Fruit fly (Drosophila melanogaster) whole organism, embryonic: ENCODE data around the gene Hez.

Experiments used
- Sin3A ChIP-seq: fragments of >200 bp; optimal IDR thresholded peaks from 2 replicates; lab custom pipeline; 2018
- usp ChIP-seq: fragments of >200 bp; optimal IDR thresholded peaks from 2 replicates; lab custom pipeline; 2017; ENCODE audit warnings: missing biosample characterization, missing genetic modification characterization

dm6 chr3L:9853140-9853746 is 41.3 kb downstream of the Hez start:
- TF ChIP-seq Sin3A (lab: Kevin White, UChicago) (no peak), usp (GFP tag; lab: Kevin White, UChicago) (no peak)
